Fruit fly (Drosophila melanogaster) S2 (cell line): ENCODE results near the gene CG8149.

Experiments used
- CG8478 ChIP-seq: fragments of >200 bp; optimal IDR thresholded peaks from 2 replicates; lab custom pipeline; 2018
- CTCF ChIP-seq, 2 experiments: fragments of >200 bp; optimal IDR thresholded peaks; 2 replicates each; lab custom pipeline; 2018

DNA sequence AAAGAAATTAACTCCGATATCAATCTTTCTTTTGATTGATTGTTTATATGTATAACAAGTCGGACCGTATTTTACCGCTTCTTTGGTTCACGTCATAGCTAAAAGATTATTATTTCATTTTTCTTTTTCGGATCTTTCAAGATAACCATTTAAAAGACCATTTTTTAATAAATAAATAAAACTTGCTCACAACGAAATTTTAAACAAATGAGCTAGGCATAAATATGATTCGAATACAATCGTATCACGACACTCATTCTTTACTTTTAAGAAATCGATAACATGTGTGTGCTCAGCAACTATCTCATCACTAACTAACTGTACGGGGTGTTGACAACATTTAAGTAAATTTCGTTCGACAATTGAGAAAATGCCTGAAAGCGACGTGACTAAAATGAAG is at the start of gene CG8149:
- TF ChIP-seq CTCF (optimal IDR thresholded peaks at IDR 0.05; lab: Kevin White, UChicago) (no peak), CG8478 (no peak)
